Fruit fly (Drosophila melanogaster): ENCODE results near the gene CG8475.

The CG8475 gene

dm6 chr2L:8162307-8163024 lies 34.3 kb downstream of the CG8475 start, which contains the start of gene Acbp1 (continued):
- peak; percentile 78 for TF ChIP-seq danr (GFP tag; IDR thresholded peaks at IDR 0.05)
- TF ChIP-seq lola (GFP tag; optimal IDR thresholded peaks at IDR 0.05), result peak in 1 of 3 experiments; percentile 99
- peak; percentile 61 for TF ChIP-seq CG3995 (GFP tag; optimal IDR thresholded peaks at IDR 0.05)
- peak; percentile 93 for TF ChIP-seq kah (GFP tag; optimal IDR thresholded peaks at IDR 0.05)
- peak; percentile 97 for TF ChIP-seq CoRest (tag; optimal IDR thresholded peaks at IDR 0.05)
- TF ChIP-seq NFAT (GFP tag; IDR thresholded peaks at IDR 0.05), result peak; percentile 88
- peak; percentile 93 for TF ChIP-seq CG9437 (GFP tag; optimal IDR thresholded peaks at IDR 0.05)
- TF ChIP-seq seq (GFP tag; IDR thresholded peaks at IDR 0.05), result peak; percentile 93
- peak; percentile 91 for TF ChIP-seq CG9817 (tag; optimal IDR thresholded peaks at IDR 0.05)
- TF ChIP-seq CG33557 (GFP tag; optimal IDR thresholded peaks at IDR 0.05), result peak; percentile 98
- peak; percentile 89 for TF ChIP-seq CG7271 (tag; optimal IDR thresholded peaks at IDR 0.05)
- peak; percentile 96 for TF ChIP-seq CG11504 (tag; optimal IDR thresholded peaks at IDR 0.05)
- no peak for TF ChIP-seq Doc2 (GFP tag; IDR thresholded peaks at IDR 0.05)
- peak; percentile 94 for TF ChIP-seq Dek (tag; optimal IDR thresholded peaks at IDR 0.05)
- TF ChIP-seq CG42726 (GFP tag; IDR thresholded peaks at IDR 0.05; ENCODE audit: partially characterized antibody), result peak; percentile 74
- TF ChIP-seq so (GFP tag; IDR thresholded peaks at IDR 0.05), result peak; percentile 94
- peak; percentile 87 for TF ChIP-seq ssp (GFP tag; IDR thresholded peaks at IDR 0.05)
- peak; percentile 88 for TF ChIP-seq onecut (GFP tag; IDR thresholded peaks at IDR 0.05)
- peak; percentile 85 for TF ChIP-seq BEAF-32 (GFP tag; optimal IDR thresholded peaks at IDR 0.05)
- TF ChIP-seq sd (tag; optimal IDR thresholded peaks at IDR 0.05), result peak; percentile 93
- peak; percentile 90 for TF ChIP-seq ken (GFP tag; IDR thresholded peaks at IDR 0.05)
- TF ChIP-seq fd96Cb (tag; optimal IDR thresholded peaks at IDR 0.05), result peak; percentile 92
- peak; percentile 93 for TF ChIP-seq pros (GFP tag; optimal IDR thresholded peaks at IDR 0.05)
- peak; percentile 96 for TF ChIP-seq CG9609 (GFP tag; optimal IDR thresholded peaks at IDR 0.05)
- peak; percentile 99 for TF ChIP-seq CG6813 (GFP tag; optimal IDR thresholded peaks at IDR 0.05)
- TF ChIP-seq ab (GFP tag; optimal IDR thresholded peaks at IDR 0.05), result peak; percentile 83
- peak; percentile 95 for TF ChIP-seq lbe (GFP tag; optimal IDR thresholded peaks at IDR 0.05)
- TF ChIP-seq Hmx (GFP tag; optimal IDR thresholded peaks at IDR 0.05), result peak; percentile 90
- peak; percentile 89 for TF ChIP-seq CG11247 (GFP tag; IDR thresholded peaks at IDR 0.05)
- no peak for TF ChIP-seq h (optimal IDR thresholded peaks at IDR 0.05)
- peak; percentile 94 for TF ChIP-seq az2 (GFP tag; optimal IDR thresholded peaks at IDR 0.05)
- TF ChIP-seq dan (GFP tag; IDR thresholded peaks at IDR 0.05), result no peak
- TF ChIP-seq HLHmδ (GFP tag; optimal IDR thresholded peaks at IDR 0.05), result no peak
- peak; percentile 89 for TF ChIP-seq CG15514 (GFP tag; optimal IDR thresholded peaks at IDR 0.05)
- TF ChIP-seq Six4 (GFP tag; optimal IDR thresholded peaks at IDR 0.05), result peak; percentile 93
- TF ChIP-seq Awh (GFP tag; IDR thresholded peaks at IDR 0.05), result peak; percentile 86
- peak; percentile 91 for TF ChIP-seq chm (GFP tag; IDR thresholded peaks at IDR 0.05)
- TF ChIP-seq sqz (GFP tag; optimal IDR thresholded peaks at IDR 0.05), result peak; percentile 95
- peak; percentile 97 for TF ChIP-seq Antp (GFP tag; optimal IDR thresholded peaks at IDR 0.05)
- peak; percentile 83 for TF ChIP-seq Bgb (GFP tag; IDR thresholded peaks at IDR 0.05; ENCODE audit: partially characterized antibody)
- TF ChIP-seq maf-S (GFP tag; optimal IDR thresholded peaks at IDR 0.05), result peak; percentile 95
- TF ChIP-seq Myb (GFP tag; optimal IDR thresholded peaks at IDR 0.05), result peak; percentile 88
